Fruit fly (Drosophila melanogaster) whole organism, prepupa: ENCODE measurements around the gene CG44422.

ENCODE experiments used
- CG16779 ChIP-seq: fragments of 200-800 bp; sonication (Bioruptor generic); optimal IDR thresholded peaks from 3 replicates; lab custom pipeline; 2017; ENCODE audit warnings: missing biosample characterization, mild to moderate bottlenecking, missing genetic modification characterization
- CG7368 ChIP-seq: fragments of 200-800 bp; sonication (Bioruptor generic); optimal IDR thresholded peaks from 3 replicates; lab custom pipeline; 2016; ENCODE audit warnings: missing biosample characterization, missing genetic modification characterization
- CG8632 ChIP-seq: fragments of 200-800 bp; sonication (Bioruptor generic); optimal IDR thresholded peaks from 3 replicates; lab custom pipeline; 2016; ENCODE audit warnings: missing biosample characterization, missing genetic modification characterization
- Sox102F ChIP-seq: fragments of 200-800 bp; sonication (Bioruptor generic); optimal IDR thresholded peaks from 2 replicates; lab custom pipeline; 2016; ENCODE audit warnings: missing biosample characterization, mild to moderate bottlenecking, missing genetic modification characterization
- eg ChIP-seq: fragments of 200-800 bp; sonication (Bioruptor generic); IDR thresholded peaks from 3 replicates; pipeline ENCODE4 v1.3.6; 2022; ENCODE audit warnings: missing biosample characterization, missing genetic modification characterization
- esn ChIP-seq: fragments of 200-800 bp; sonication (Bioruptor generic); optimal IDR thresholded peaks from 2 replicates; lab custom pipeline; 2016; ENCODE audit warnings: missing biosample characterization, mild to moderate bottlenecking, missing genetic modification characterization, moderate library complexity
- lz ChIP-seq: fragments of 200-800 bp; sonication (Bioruptor generic); optimal IDR thresholded peaks from 3 replicates; lab custom pipeline; 2016; ENCODE audit warnings: missing biosample characterization, missing genetic modification characterization

DNA sequence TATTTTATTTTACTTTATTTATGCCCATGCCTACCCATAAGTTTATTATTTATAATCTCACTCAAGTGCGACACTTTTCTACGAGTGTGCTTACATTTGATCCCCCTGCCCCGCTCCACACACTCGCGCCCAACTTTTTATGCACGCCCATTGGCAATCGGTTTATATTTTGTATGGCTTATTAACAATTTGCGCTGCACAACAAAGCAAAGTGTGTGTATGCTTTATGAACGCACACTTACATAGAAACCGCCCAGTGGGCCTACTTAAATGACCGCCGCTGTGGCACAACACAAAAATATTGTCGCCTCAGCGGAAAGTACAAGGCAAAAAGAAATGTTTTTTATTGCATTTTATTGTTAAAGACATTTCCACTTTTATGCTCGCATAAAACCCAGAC, 19.0 kb downstream of the CG44422 start:
- TF ChIP-seq CG7368 (no peak), CG8632 (no peak), eg (no peak), Sox102F (GFP tag; lab: Kevin White, UChicago) (no peak), lz (GFP tag; lab: Kevin White, UChicago) (no peak), esn (GFP tag; lab: Kevin White, UChicago) (no peak), CG16779 (no peak)
